Fruit fly (Drosophila melanogaster): ENCODE results near the gene CG14207.

Gene CG14207

DNA sequence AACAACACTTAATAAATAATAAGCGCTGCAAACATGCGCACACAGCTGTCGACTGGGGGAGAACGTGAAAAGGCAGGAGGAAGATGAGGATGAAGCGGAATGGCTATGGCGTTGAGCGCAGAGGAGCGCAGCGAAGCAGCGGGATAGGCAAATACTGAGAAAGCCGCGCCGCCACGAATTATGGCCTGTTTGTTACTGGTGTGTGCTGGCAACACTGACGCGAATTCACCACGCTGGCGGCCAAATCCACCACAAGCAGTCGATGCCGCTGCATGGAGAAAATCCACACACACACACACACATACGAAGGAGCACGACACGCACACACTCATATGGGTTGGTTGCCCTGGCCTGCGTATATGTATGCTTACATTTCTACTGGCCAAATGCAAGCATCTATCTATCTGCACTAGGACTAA, 32.0 kb downstream of the CG14207 start:
- TF ChIP-seq CG6808 (GFP tag; optimal IDR thresholded peaks at IDR 0.05) = no peak
- peak; percentile 30 for TF ChIP-seq CG1621 (tag; optimal IDR thresholded peaks at IDR 0.05)
- peak; percentile 13 for TF ChIP-seq CG3919 (GFP tag; optimal IDR thresholded peaks at IDR 0.05)
- peak; percentile 45; the same call in 1 of the 3 replicates for TF ChIP-seq eg (GFP tag; IDR thresholded peaks at IDR 0.05)
- peak; percentile 43 for TF ChIP-seq net (GFP tag; optimal IDR thresholded peaks at IDR 0.05)
- no peak for TF ChIP-seq CG32006 (GFP tag; optimal IDR thresholded peaks at IDR 0.05)
- TF ChIP-seq Sox14 (GFP tag; optimal IDR thresholded peaks at IDR 0.05) = peak; percentile 12
- peak; percentile 22 for TF ChIP-seq CG6854 (GFP tag; optimal IDR thresholded peaks at IDR 0.05)
- peak; percentile 48; the same call in 2 of the 3 replicates for TF ChIP-seq CG6163 (GFP tag; IDR thresholded peaks at IDR 0.05)
- TF ChIP-seq ss (GFP tag; optimal IDR thresholded peaks at IDR 0.05) = peak; percentile 16 to 58
- TF ChIP-seq fkh (GFP tag; optimal IDR thresholded peaks at IDR 0.05) = peak; percentile 30
- no peak for TF ChIP-seq acj6 (GFP tag; optimal IDR thresholded peaks at IDR 0.05)
- peak; percentile 35 for TF ChIP-seq vri (GFP tag; optimal IDR thresholded peaks at IDR 0.05)
- no peak for TF ChIP-seq CG31627 (GFP tag; optimal IDR thresholded peaks at IDR 0.05)
- peak; percentile 3 for TF ChIP-seq topi (GFP tag; optimal IDR thresholded peaks at IDR 0.05)
- TF ChIP-seq CG10669 (GFP tag; optimal IDR thresholded peaks at IDR 0.05) = no peak
- TF ChIP-seq cyc (GFP tag; optimal IDR thresholded peaks at IDR 0.05) = peak; percentile 8
- no peak for TF ChIP-seq Ets21C (GFP tag; optimal IDR thresholded peaks at IDR 0.05)
- TF ChIP-seq CG15336 (GFP tag; IDR thresholded peaks at IDR 0.05) = 0 out of 2 replicates have a peak, but pooled peaks have one; percentile 12
- TF ChIP-seq esn (GFP tag; optimal IDR thresholded peaks at IDR 0.05) = peak; percentile 31
- TF ChIP-seq CG3032 (tag; optimal IDR thresholded peaks at IDR 0.05) = peak; percentile 6
- peak; percentile 57 for TF ChIP-seq Eip78C (GFP tag)
- no peak for TF ChIP-seq CG6276 (GFP tag; optimal IDR thresholded peaks at IDR 0.05)
- TF ChIP-seq lz (GFP tag; optimal IDR thresholded peaks at IDR 0.05) = peak; percentile 16

DNA sequence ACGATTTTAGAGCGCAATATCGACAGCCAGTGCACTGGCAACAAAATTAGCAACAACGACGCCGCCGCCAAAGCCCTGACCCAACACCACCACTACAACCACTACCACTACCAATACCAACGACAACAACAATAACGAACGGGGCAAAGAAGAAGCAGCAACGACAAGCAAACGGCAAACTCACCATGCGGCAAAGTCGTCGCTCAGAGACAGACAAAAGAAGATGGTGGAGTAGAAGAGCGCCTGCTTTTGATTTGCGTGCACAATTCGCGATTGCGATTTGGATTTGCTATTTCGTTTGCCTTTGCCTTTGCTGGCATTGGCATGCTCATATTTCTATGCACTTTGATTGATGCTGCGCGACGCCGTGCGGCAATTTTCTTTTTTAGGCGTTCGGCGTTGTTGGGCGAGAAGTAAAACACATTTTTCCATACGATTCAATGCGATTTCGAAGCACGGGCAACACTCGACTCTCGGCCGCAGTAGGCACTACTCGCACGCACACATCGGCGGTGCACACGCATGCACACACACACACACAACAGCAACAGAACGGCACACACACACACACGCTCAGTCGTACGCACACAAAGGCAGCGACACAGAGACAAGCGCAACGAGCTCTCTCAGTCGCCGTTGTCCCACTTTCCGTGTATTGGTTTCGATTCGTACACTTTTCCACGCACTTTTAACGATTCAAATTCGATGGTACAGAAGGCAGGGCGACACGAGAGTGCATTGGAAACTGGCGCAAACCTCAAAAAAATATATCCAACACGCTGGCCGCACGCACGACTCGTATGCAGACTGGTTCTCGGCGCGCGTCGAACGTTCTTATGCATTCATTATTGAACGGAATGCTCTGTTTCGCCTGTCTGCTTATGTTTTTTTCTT, 32.7 kb downstream of the CG14207 start:
- peak; percentile 16; the same call in 1 of the 3 replicates for TF ChIP-seq CG6163 (GFP tag; IDR thresholded peaks at IDR 0.05)
- TF ChIP-seq CG8319 (GFP tag; optimal IDR thresholded peaks at IDR 0.05) = no peak
- TF ChIP-seq CG10669 (GFP tag; optimal IDR thresholded peaks at IDR 0.05) = no peak
- TF ChIP-seq dac (GFP tag; optimal IDR thresholded peaks at IDR 0.05) = no peak
- TF ChIP-seq Eip78C (GFP tag) = peak; percentile 59
- TF ChIP-seq Hr39 (GFP tag; optimal IDR thresholded peaks at IDR 0.05) = no peak
- no peak for TF ChIP-seq CG11762 (GFP tag; optimal IDR thresholded peaks at IDR 0.05; ENCODE audit: insufficient read depth)
- no peak for TF ChIP-seq topi (GFP tag; optimal IDR thresholded peaks at IDR 0.05)
- TF ChIP-seq CG6854 (GFP tag; optimal IDR thresholded peaks at IDR 0.05) = no peak
- TF ChIP-seq Eip75B (GFP tag; optimal IDR thresholded peaks at IDR 0.05) = peak; percentile 19
- TF ChIP-seq CG31627 (GFP tag; optimal IDR thresholded peaks at IDR 0.05) = no peak
- 0 out of 3 replicates have a peak, but pooled peaks have one; percentile 18 for TF ChIP-seq CG8119 (GFP tag; IDR thresholded peaks at IDR 0.05)
- TF ChIP-seq CG6808 (GFP tag; optimal IDR thresholded peaks at IDR 0.05) = peak; percentile 15
- no peak for TF ChIP-seq svp (GFP tag)
- no peak for TF ChIP-seq CG1621 (tag; optimal IDR thresholded peaks at IDR 0.05)
- TF ChIP-seq Lpt (GFP tag; optimal IDR thresholded peaks at IDR 0.05) = no peak
- TF ChIP-seq Sox14 (GFP tag; optimal IDR thresholded peaks at IDR 0.05) = no peak
- peak in 1 of 2 experiments; percentile 1 for TF ChIP-seq ss (GFP tag; optimal IDR thresholded peaks at IDR 0.05)
- no peak for TF ChIP-seq pdm3 (GFP tag; optimal IDR thresholded peaks at IDR 0.05)
- no peak for TF ChIP-seq fd85E (GFP tag; optimal IDR thresholded peaks at IDR 0.05)
- no peak for TF ChIP-seq vri (GFP tag; optimal IDR thresholded peaks at IDR 0.05)
- no peak for TF ChIP-seq Gug (GFP tag; IDR thresholded peaks at IDR 0.05)
- no peak for TF ChIP-seq achi (GFP tag; optimal IDR thresholded peaks at IDR 0.05)
- peak; percentile 14 for TF ChIP-seq net (GFP tag; optimal IDR thresholded peaks at IDR 0.05)
- TF ChIP-seq Hr38 (GFP tag; optimal IDR thresholded peaks at IDR 0.05) = no peak
- TF ChIP-seq eg (GFP tag; IDR thresholded peaks at IDR 0.05) = 0 out of 3 replicates have a peak, but pooled peaks have one; percentile 6
- no peak for TF ChIP-seq CG3032 (tag; optimal IDR thresholded peaks at IDR 0.05)
- TF ChIP-seq CG6792 (GFP tag; optimal IDR thresholded peaks at IDR 0.05) = no peak
- TF ChIP-seq CG11902 (GFP tag; optimal IDR thresholded peaks at IDR 0.05) = no peak
- TF ChIP-seq CG16779 (tag; optimal IDR thresholded peaks at IDR 0.05) = peak; percentile 30
- TF ChIP-seq CG3919 (GFP tag; optimal IDR thresholded peaks at IDR 0.05) = no peak
